Fruit fly (Drosophila melanogaster): ENCODE results near the gene Sod1.

Sod1 gene

dm6 chr3L:11064689-11065088 lies 48.9 kb downstream of the Sod1 start, which contains the start of the genes CG32075, CG45101 and SuUR (continued):
- TF ChIP-seq Dref (GFP tag; IDR thresholded peaks at IDR 0.05) (no peak), lov (optimal IDR thresholded peaks at IDR 0.05) (no peak), lov (GFP tag; IDR thresholded peaks at IDR 0.05) (0 out of 3 replicates have a peak, but pooled peaks have one; percentile 58), CG8944 (GFP tag; optimal IDR thresholded peaks at IDR 0.05) (peak; percentile 84), MESR4 (GFP tag; optimal IDR thresholded peaks at IDR 0.05) (peak; percentile 57), E2f1 (GFP tag; IDR thresholded peaks at IDR 0.05) (peak; percentile 90), bbx (GFP tag; IDR thresholded peaks at IDR 0.05; ENCODE audit: partially characterized antibody) (no peak), CG14860 (GFP tag; IDR thresholded peaks at IDR 0.05; ENCODE audit: partially characterized antibody) (no peak), nerfin-1 (tag; optimal IDR thresholded peaks at IDR 0.05) (peak; percentile 77), yki (optimal IDR thresholded peaks at IDR 0.05) (no peak), CG1024 (GFP tag; IDR thresholded peaks at IDR 0.05) (peak; percentile 79), Mrtf (GFP tag; IDR thresholded peaks at IDR 0.05) (peak; percentile 70; the same call in 1 of the 3 replicates), CG10543 (GFP tag; optimal IDR thresholded peaks at IDR 0.05) (peak; percentile 90), tna (GFP tag; IDR thresholded peaks at IDR 0.05; ENCODE audit: partially characterized antibody) (no peak), Drgx (GFP tag; IDR thresholded peaks at IDR 0.05) (peak; percentile 82), Hmx (GFP tag; optimal IDR thresholded peaks at IDR 0.05) (peak; percentile 67), CG15011 (GFP tag; optimal IDR thresholded peaks at IDR 0.05) (peak; percentile 39), CG7839 (tag; optimal IDR thresholded peaks at IDR 0.05) (peak; percentile 91), CG7928 (GFP tag; optimal IDR thresholded peaks at IDR 0.05) (peak; percentile 41), CG4424 (GFP tag; optimal IDR thresholded peaks at IDR 0.05) (peak; percentile 92), gcm (GFP tag; optimal IDR thresholded peaks at IDR 0.05) (peak; percentile 49), esg (GFP tag; conservative IDR thresholded peaks at IDR 0.05) (peak; percentile 92), eyg (GFP tag; optimal IDR thresholded peaks at IDR 0.05) (peak; percentile 76), Aef1 (GFP tag; IDR thresholded peaks at IDR 0.05) (peak; percentile 90), Atf3 (GFP tag; optimal IDR thresholded peaks at IDR 0.05) (peak; percentile 89), ssp (GFP tag; IDR thresholded peaks at IDR 0.05) (peak; percentile 83), Hey (tag; optimal IDR thresholded peaks at IDR 0.05) (peak; percentile 34), ac (GFP tag; optimal IDR thresholded peaks at IDR 0.05) (peak; percentile 38), Antp (GFP tag; optimal IDR thresholded peaks at IDR 0.05) (peak; percentile 84), nmo (GFP tag; optimal IDR thresholded peaks at IDR 0.05) (peak; percentile 90), slbo (GFP tag; IDR thresholded peaks at IDR 0.05) (peak; percentile 94), sisA (GFP tag; IDR thresholded peaks at IDR 0.05) (peak; percentile 92), ase (GFP tag; IDR thresholded peaks at IDR 0.05) (peak; percentile 86), disco-r (GFP tag; optimal IDR thresholded peaks at IDR 0.05) (peak; percentile 51), CG7786 (GFP tag; optimal IDR thresholded peaks at IDR 0.05) (peak; percentile 90), insv (GFP tag; optimal IDR thresholded peaks at IDR 0.05) (peak in 1 of 2 experiments; percentile 69), Hmr (GFP tag; optimal IDR thresholded peaks at IDR 0.05) (peak; percentile 82), CG7357 (GFP tag; IDR thresholded peaks at IDR 0.05) (peak; percentile 64; the same call in 1 of the 3 replicates), fd102C (GFP tag; optimal IDR thresholded peaks at IDR 0.05) (peak; percentile 36), CG18011 (GFP tag; optimal IDR thresholded peaks at IDR 0.05) (peak; percentile 82), scrt (GFP tag; optimal IDR thresholded peaks at IDR 0.05) (peak; percentile 60), ttk (GFP tag; IDR thresholded peaks at IDR 0.05) (peak; percentile 81), CG7963 (GFP tag; IDR thresholded peaks at IDR 0.05; ENCODE audit: partially characterized antibody) (no peak; the same call in 2 of the 3 replicates), CG6813 (GFP tag; optimal IDR thresholded peaks at IDR 0.05) (no peak), zf30C (GFP tag; optimal IDR thresholded peaks at IDR 0.05) (no peak), Camta (GFP tag; optimal IDR thresholded peaks at IDR 0.05) (peak; percentile 89), Elba2 (GFP tag; optimal IDR thresholded peaks at IDR 0.05) (peak; percentile 81), ATbp (GFP tag; optimal IDR thresholded peaks at IDR 0.05) (peak; percentile 60), CG2889 (GFP tag; IDR thresholded peaks at IDR 0.05) (peak; percentile 83), MBD-R2 (GFP tag; IDR thresholded peaks at IDR 0.05) (peak; percentile 98), emc (GFP tag; optimal IDR thresholded peaks at IDR 0.05) (peak; percentile 10)

Measured in whole organism, embryonic.